Fruit fly (Drosophila melanogaster) whole organism, prepupa: Measurements from ENCODE around the gene CG46396.

ENCODE experiments used
- CG15336 ChIP-seq: fragments of 200-800 bp; sonication (Bioruptor generic); IDR thresholded peaks from 2 replicates; pipeline ENCODE4 v1.3.6; 2022; ENCODE audit warnings: missing biosample characterization, missing genetic modification characterization
- CG4318 ChIP-seq: fragments of 200-800 bp; sonication (Bioruptor generic); optimal IDR thresholded peaks from 3 replicates; lab custom pipeline; 2017; ENCODE audit warnings: missing biosample characterization, mild to moderate bottlenecking, missing genetic modification characterization
- CG6163 ChIP-seq: fragments of 200-800 bp; sonication (Bioruptor generic); IDR thresholded peaks from 3 replicates; pipeline ENCODE4 v1.3.6; 2022; ENCODE audit warnings: missing biosample characterization, missing genetic modification characterization
- Gug ChIP-seq: fragments of 200-800 bp; sonication (Bioruptor generic); IDR thresholded peaks from 2 replicates; pipeline ENCODE4 v1.3.6; 2022; ENCODE audit warnings: missing biosample characterization, missing genetic modification characterization
- Lpt ChIP-seq: fragments of 200-800 bp; sonication (Bioruptor generic); optimal IDR thresholded peaks from 3 replicates; lab custom pipeline; 2016; ENCODE audit warnings: missing biosample characterization, missing genetic modification characterization
- OdsH ChIP-seq: fragments of 200-800 bp; sonication (Bioruptor generic); optimal IDR thresholded peaks from 3 replicates; lab custom pipeline; 2016; ENCODE audit warnings: missing biosample characterization, missing genetic modification characterization
- achi ChIP-seq: fragments of 200-800 bp; sonication (Bioruptor generic); optimal IDR thresholded peaks from 3 replicates; lab custom pipeline; 2016; ENCODE audit warnings: missing biosample characterization, missing genetic modification characterization
- acj6 ChIP-seq: fragments of 200-800 bp; sonication (Bioruptor generic); optimal IDR thresholded peaks from 3 replicates; lab custom pipeline; 2016; ENCODE audit warnings: missing biosample characterization, missing genetic modification characterization
- cyc ChIP-seq: fragments of 200-800 bp; sonication (Bioruptor generic); optimal IDR thresholded peaks from 3 replicates; lab custom pipeline; 2016; ENCODE audit warnings: missing biosample characterization, missing genetic modification characterization
- eg ChIP-seq: fragments of 200-800 bp; sonication (Bioruptor generic); IDR thresholded peaks from 3 replicates; pipeline ENCODE4 v1.3.6; 2022; ENCODE audit warnings: missing biosample characterization, missing genetic modification characterization
- fkh ChIP-seq: fragments of 200-800 bp; sonication (Bioruptor generic); optimal IDR thresholded peaks from 3 replicates; lab custom pipeline; 2017; ENCODE audit warnings: missing biosample characterization, mild to moderate bottlenecking, missing genetic modification characterization, moderate library complexity

dm6 chr3R:6298828-6299227, 5.0 kb upstream of the CG46396 start, which contains the start of gene Osi14:
- no peak for TF ChIP-seq acj6
- TF ChIP-seq achi (GFP tag; lab: Kevin White, UChicago) = no peak
- TF ChIP-seq CG15336 (GFP tag; lab: Robert Waterston, UW) = no peak
- TF ChIP-seq fkh (GFP tag; lab: Kevin White, UChicago) = no peak
- no peak for TF ChIP-seq Gug (GFP tag; lab: Robert Waterston, UW)
- TF ChIP-seq CG6163 = no peak
- TF ChIP-seq OdsH = no peak
- no peak for TF ChIP-seq CG4318 (GFP tag; lab: Kevin White, UChicago)
- TF ChIP-seq cyc (GFP tag; lab: Kevin White, UChicago) = no peak
- no peak for TF ChIP-seq Lpt
- no peak for TF ChIP-seq eg (GFP tag; lab: Robert Waterston, UW)
